Fruit fly (Drosophila melanogaster) whole organism, embryonic: ENCODE measurements around the gene CG2187.

Experiments used
- Aef1 ChIP-seq: fragments of 200-800 bp; sonication (Bioruptor generic); IDR thresholded peaks from 3 replicates; pipeline ENCODE4 v1.3.6; 2022; ENCODE audit warnings: missing biosample characterization, missing genetic modification characterization
- Antp ChIP-seq: fragments of 200-800 bp; sonication (Bioruptor generic); optimal IDR thresholded peaks from 3 replicates; lab custom pipeline; 2016; ENCODE audit warnings: missing biosample characterization, missing genetic modification characterization
- Atf3 ChIP-seq: fragments of 200-800 bp; sonication (Bioruptor generic); optimal IDR thresholded peaks from 3 replicates; lab custom pipeline; 2016; ENCODE audit warnings: missing biosample characterization, missing genetic modification characterization
- C15 ChIP-seq: fragments of 200-800 bp; sonication (Bioruptor generic); IDR thresholded peaks from 3 replicates; pipeline ENCODE4 v1.3.6; 2022; ENCODE audit warnings: missing biosample characterization, missing genetic modification characterization
- CG10147 ChIP-seq: fragments of 200-800 bp; sonication (Bioruptor generic); optimal IDR thresholded peaks from 2 replicates; lab custom pipeline; 2019; ENCODE audit warnings: missing biosample characterization, mild to moderate bottlenecking, missing genetic modification characterization, moderate library complexity
- CG10543 ChIP-seq: fragments of 200-800 bp; sonication (Bioruptor generic); optimal IDR thresholded peaks from 3 replicates; lab custom pipeline; 2017; ENCODE audit warnings: missing biosample characterization, mild to moderate bottlenecking, missing genetic modification characterization, moderate library complexity
- CG12659 ChIP-seq: fragments of 200-800 bp; sonication (Bioruptor generic); optimal IDR thresholded peaks from 3 replicates; lab custom pipeline; 2017; ENCODE audit warnings: mild to moderate bottlenecking, missing biosample characterization, missing genetic modification reagents, missing genetic modification characterization
- CG12769 ChIP-seq: fragments of 200-800 bp; sonication (Bioruptor generic); optimal IDR thresholded peaks from 2 replicates; lab custom pipeline; 2019; ENCODE audit warnings: missing biosample characterization, mild to moderate bottlenecking, missing genetic modification characterization, moderate library complexity
- CG13287 ChIP-seq: fragments of 200-800 bp; sonication (Bioruptor generic); IDR thresholded peaks from 2 replicates; pipeline ENCODE4 v1.3.6; 2022; ENCODE audit warnings: missing biosample characterization, missing genetic modification characterization; ENCODE audit not compliant: partially characterized antibody
- CG15696 ChIP-seq: fragments of 200-800 bp; sonication (Bioruptor generic); optimal IDR thresholded peaks from 2 replicates; lab custom pipeline; 2019; ENCODE audit warnings: missing biosample characterization, mild to moderate bottlenecking, missing genetic modification characterization, moderate library complexity
- CG1603 ChIP-seq: fragments of 200-800 bp; sonication (Bioruptor generic); optimal IDR thresholded peaks from 2 replicates; lab custom pipeline; 2019; ENCODE audit warnings: missing biosample characterization, mild to moderate bottlenecking, missing genetic modification characterization, moderate library complexity
- CG17612 ChIP-seq: fragments of 200-800 bp; sonication (Bioruptor generic); IDR thresholded peaks from 2 replicates; pipeline ENCODE4 v1.3.6; 2022; ENCODE audit warnings: missing biosample characterization, missing genetic modification characterization
- CG1792 ChIP-seq: fragments of 200-800 bp; sonication (Bioruptor generic); optimal IDR thresholded peaks from 2 replicates; lab custom pipeline; 2016; ENCODE audit warnings: missing biosample characterization, missing genetic modification characterization
- CG3281 ChIP-seq: fragments of 200-800 bp; sonication (Bioruptor generic); optimal IDR thresholded peaks from 3 replicates; lab custom pipeline; 2017; ENCODE audit warnings: missing biosample characterization, mild to moderate bottlenecking, missing genetic modification characterization
- CG3726 ChIP-seq: fragments of 200-800 bp; sonication (Bioruptor generic); IDR thresholded peaks from 3 replicates; pipeline ENCODE4, ENCODE4 v1.3.6; 2022; ENCODE audit warnings: missing biosample characterization, missing genetic modification characterization
- CG4424 ChIP-seq: fragments of 200-800 bp; sonication (Bioruptor generic); optimal IDR thresholded peaks from 3 replicates; lab custom pipeline; 2016; ENCODE audit warnings: missing biosample characterization, missing genetic modification characterization
- CG8281 ChIP-seq: fragments of 200-800 bp; sonication (Bioruptor generic); optimal IDR thresholded peaks from 2 replicates; lab custom pipeline; 2018; ENCODE audit warnings: missing biosample characterization, mild to moderate bottlenecking, missing genetic modification characterization, moderate library complexity
- CG8290 ChIP-seq, 3 experiments: fragments of 200-800 bp; sonication (Bioruptor generic); optimal IDR thresholded peaks; 2 replicates each; lab custom pipeline; 2016 to 2019; ENCODE audit warnings: missing biosample characterization in 3 of 3, missing genetic modification characterization in 3 of 3, mild to moderate bottlenecking in 2 of 3, moderate library complexity in 1 of 3
- CG9797 ChIP-seq: fragments of 200-800 bp; sonication (Bioruptor generic); optimal IDR thresholded peaks from 3 replicates; lab custom pipeline; 2018; ENCODE audit warnings: missing biosample characterization, mild to moderate bottlenecking, missing genetic modification characterization
- Dip3 ChIP-seq: fragments of 200-800 bp; sonication (Bioruptor generic); optimal IDR thresholded peaks from 3 replicates; lab custom pipeline; 2016; ENCODE audit warnings: missing biosample characterization, missing genetic modification characterization
- Dref ChIP-seq: fragments of 200-800 bp; sonication (Bioruptor generic); IDR thresholded peaks from 2 replicates; pipeline ENCODE4 v1.3.6; 2022; ENCODE audit warnings: missing biosample characterization, missing genetic modification characterization
- Eip74EF ChIP-seq, 2 experiments: fragments of 200-800 bp in 1 of 2; fragments of >200 bp in 1 of 2; sonication (Bioruptor generic) in 1 of 2; optimal IDR thresholded peaks; 2 replicates each; lab custom pipeline; 2017 to 2019; ENCODE audit warnings: missing biosample characterization in 2 of 2, missing genetic modification characterization in 2 of 2, mild to moderate bottlenecking in 1 of 2, moderate library complexity in 1 of 2
- Ets97D ChIP-seq: fragments of 200-800 bp; sonication (Bioruptor generic); optimal IDR thresholded peaks from 3 replicates; lab custom pipeline; 2016; ENCODE audit warnings: missing biosample characterization, missing genetic modification characterization
- Gsc ChIP-seq: fragments of 200-800 bp; sonication (Bioruptor generic); IDR thresholded peaks from 2 replicates; pipeline ENCODE4 v1.3.6; 2022; ENCODE audit warnings: missing biosample characterization, missing genetic modification characterization
- HLH4C ChIP-seq: fragments of 200-800 bp; sonication (Bioruptor generic); IDR thresholded peaks from 3 replicates; pipeline ENCODE4 v1.3.6; 2022; ENCODE audit warnings: missing biosample characterization, missing genetic modification characterization; ENCODE audit not compliant: partially characterized antibody
- HLHmδ ChIP-seq: fragments of 200-800 bp; sonication (Bioruptor generic); optimal IDR thresholded peaks from 2 replicates; lab custom pipeline; 2018; ENCODE audit warnings: missing biosample characterization, mild to moderate bottlenecking, missing genetic modification characterization, moderate library complexity
- HmgZ ChIP-seq: fragments of 200-800 bp; sonication (Bioruptor generic); optimal IDR thresholded peaks from 2 replicates; lab custom pipeline; 2018; ENCODE audit warnings: missing biosample characterization, mild to moderate bottlenecking, missing genetic modification characterization
- MBD-R2 ChIP-seq: fragments of 200-800 bp; sonication (Bioruptor generic); IDR thresholded peaks from 2 replicates; pipeline ENCODE4 v1.3.6; 2022; ENCODE audit warnings: missing biosample characterization, missing genetic modification characterization
- MESR4 ChIP-seq: fragments of 200-800 bp; sonication (Bioruptor generic); optimal IDR thresholded peaks from 2 replicates; lab custom pipeline; 2018; ENCODE audit warnings: missing biosample characterization, mild to moderate bottlenecking, missing genetic modification characterization, moderate library complexity
- NFAT ChIP-seq: fragments of 200-800 bp; sonication (Bioruptor generic); IDR thresholded peaks from 2 replicates; pipeline ENCODE4 v1.3.6; 2022; ENCODE audit warnings: missing biosample characterization, missing genetic modification characterization
- Nf-YA ChIP-seq: fragments of 200-800 bp; sonication (Bioruptor generic); IDR thresholded peaks from 2 replicates; pipeline ENCODE4 v1.3.6; 2022; ENCODE audit warnings: missing biosample characterization, missing genetic modification characterization
- Oli ChIP-seq: fragments of 200-800 bp; sonication (Bioruptor generic); optimal IDR thresholded peaks from 2 replicates; lab custom pipeline; 2018; ENCODE audit warnings: missing biosample characterization, mild to moderate bottlenecking, missing genetic modification characterization, moderate library complexity
- Pdp1 ChIP-seq, 2 experiments: fragments of 200-800 bp; sonication (Bioruptor generic); optimal IDR thresholded peaks; 3 replicates each; lab custom pipeline; 2016; ENCODE audit warnings: missing biosample characterization in 2 of 2, missing genetic modification characterization in 2 of 2, mild to moderate bottlenecking in 1 of 2, moderate library complexity in 1 of 2
- Scr ChIP-seq: fragments of 200-800 bp; sonication (Bioruptor generic); IDR thresholded peaks from 2 replicates; pipeline ENCODE4 v1.3.6; 2022; ENCODE audit warnings: missing biosample characterization, missing genetic modification characterization; ENCODE audit not compliant: partially characterized antibody
- ase ChIP-seq: fragments of 200-800 bp; sonication (Bioruptor generic); IDR thresholded peaks from 3 replicates; pipeline ENCODE4 v1.3.6; 2022; ENCODE audit warnings: missing biosample characterization, missing genetic modification characterization
- ash1 ChIP-seq: fragments of 200-800 bp; sonication (Bioruptor generic); optimal IDR thresholded peaks from 2 replicates; lab custom pipeline; 2018; ENCODE audit warnings: missing biosample characterization, mild to moderate bottlenecking, missing genetic modification characterization
- danr ChIP-seq: fragments of 200-800 bp; sonication (Bioruptor generic); IDR thresholded peaks from 2 replicates; pipeline ENCODE4 v1.3.6; 2022; ENCODE audit warnings: missing biosample characterization, missing genetic modification characterization
- ewg ChIP-seq: fragments of 200-800 bp; sonication (Bioruptor generic); optimal IDR thresholded peaks from 3 replicates; lab custom pipeline; 2017; ENCODE audit warnings: mild to moderate bottlenecking, missing biosample characterization, missing genetic modification reagents, missing genetic modification characterization
- gfzf ChIP-seq: fragments of 200-800 bp; sonication (Bioruptor generic); optimal IDR thresholded peaks from 2 replicates; lab custom pipeline; 2016; ENCODE audit warnings: missing biosample characterization, mild to moderate bottlenecking, missing genetic modification characterization, moderate library complexity
- lov ChIP-seq, 2 experiments: fragments of 200-800 bp in 1 of 2; fragments of >200 bp in 1 of 2; sonication (Bioruptor generic) in 1 of 2; IDR thresholded peaks in 1 of 2; optimal IDR thresholded peaks in 1 of 2; 2 replicates in 1 of 2; 3 replicates in 1 of 2; pipeline versions ENCODE4 v1.3.6 to Lab custom; 2017 to 2022; ENCODE audit warnings: missing biosample characterization in 1 of 2, missing genetic modification characterization in 1 of 2
- mirr ChIP-seq: fragments of 200-800 bp; sonication (Bioruptor generic); optimal IDR thresholded peaks from 3 replicates; lab custom pipeline; 2018; ENCODE audit warnings: missing biosample characterization, mild to moderate bottlenecking, missing genetic modification characterization
- nmo ChIP-seq: fragments of 200-800 bp; sonication (Bioruptor generic); optimal IDR thresholded peaks from 2 replicates; lab custom pipeline; 2018; ENCODE audit warnings: missing biosample characterization, mild to moderate bottlenecking, missing genetic modification characterization, moderate library complexity
- pfk ChIP-seq: fragments of 200-800 bp; sonication (Bioruptor generic); optimal IDR thresholded peaks from 2 replicates; lab custom pipeline; 2018; ENCODE audit warnings: missing biosample characterization, mild to moderate bottlenecking, missing genetic modification characterization, moderate library complexity
- phol ChIP-seq: fragments of 200-800 bp; sonication (Bioruptor generic); optimal IDR thresholded peaks from 3 replicates; lab custom pipeline; 2018; ENCODE audit warnings: missing biosample characterization, mild to moderate bottlenecking, missing genetic modification characterization, moderate library complexity
- pzg ChIP-seq: fragments of 200-800 bp; sonication (Bioruptor generic); optimal IDR thresholded peaks from 3 replicates; lab custom pipeline; 2018; ENCODE audit warnings: missing biosample characterization, mild to moderate bottlenecking, missing genetic modification characterization, moderate library complexity
- tio ChIP-seq: fragments of 200-800 bp; sonication (Bioruptor generic); optimal IDR thresholded peaks from 2 replicates; lab custom pipeline; 2017; ENCODE audit warnings: missing biosample characterization, missing genetic modification characterization, inconsistent platforms
- trem ChIP-seq: fragments of 200-800 bp; optimal IDR thresholded peaks from 3 replicates; lab custom pipeline; 2019; ENCODE audit warnings: missing biosample characterization, mild to moderate bottlenecking, missing genetic modification characterization, moderate library complexity
- vvl ChIP-seq: fragments of 200-800 bp; sonication (Bioruptor generic); IDR thresholded peaks from 2 replicates; pipeline ENCODE4 v1.3.6; 2022; ENCODE audit warnings: missing biosample characterization, missing genetic modification characterization

CG2187 gene

dm6 chr3R:31745629-31746081 lies 12.8 kb downstream of the CG2187 start, which contains the start of gene awd (continued):
- no peak for TF ChIP-seq CG4424
- 0 out of 3 replicates have a peak, but pooled peaks have one; percentile 29 for TF ChIP-seq HLH4C
- TF ChIP-seq Dip3 (GFP tag; lab: Kevin White, UChicago) = no peak
- peak; percentile 85 for TF ChIP-seq trem
- TF ChIP-seq gfzf (GFP tag; lab: Kevin White, UChicago) = peak; percentile 94
- TF ChIP-seq CG1603 (tag; lab: Kevin White, UChicago) = peak; percentile 60
- no peak for TF ChIP-seq lov (optimal IDR thresholded peaks at IDR 0.05; lab: Kevin White, UChicago)
- peak; percentile 28; the same call in 1 of the 3 replicates for TF ChIP-seq lov (GFP tag; IDR thresholded peaks at IDR 0.05; lab: Robert Waterston, UW)
- no peak for TF ChIP-seq ewg (GFP tag; lab: Kevin White, UChicago)
- no peak for TF ChIP-seq CG8281 (tag; lab: Kevin White, UChicago)
- TF ChIP-seq CG17612 (GFP tag; lab: Robert Waterston, UW) = no peak
- peak; percentile 34 for TF ChIP-seq CG3281
- no peak for TF ChIP-seq Atf3 (GFP tag; lab: Kevin White, UChicago)
- TF ChIP-seq CG10147 (GFP tag; lab: Kevin White, UChicago) = no peak
- TF ChIP-seq CG8290 (GFP tag; optimal IDR thresholded peaks at IDR 0.05; lab: Kevin White, UChicago) = no peak
- TF ChIP-seq CG8290 (tag; optimal IDR thresholded peaks at IDR 0.05; lab: Kevin White, UChicago) = peak in 1 of 2 experiments; percentile 40
- TF ChIP-seq nmo (GFP tag; lab: Kevin White, UChicago) = peak; percentile 22
- peak; percentile 48 for TF ChIP-seq Dref
- peak; percentile 23; the same call in 1 of the 2 replicates for TF ChIP-seq CG13287 (GFP tag; lab: Robert Waterston, UW)
- TF ChIP-seq pfk (GFP tag; lab: Kevin White, UChicago) = peak; percentile 30
- no peak for TF ChIP-seq Antp (GFP tag; lab: Kevin White, UChicago)
- peak; percentile 73 for TF ChIP-seq MBD-R2 (GFP tag; lab: Robert Waterston, UW)
- peak; percentile 14; the same call in 1 of the 2 replicates for TF ChIP-seq NFAT (GFP tag; lab: Robert Waterston, UW)
- no peak for TF ChIP-seq CG3726 (GFP tag; lab: Robert Waterston, UW)
- TF ChIP-seq vvl = peak; percentile 16; the same call in 1 of the 2 replicates
- no peak for TF ChIP-seq CG1792
- TF ChIP-seq Scr (GFP tag; lab: Robert Waterston, UW) = 0 out of 2 replicates have a peak, but pooled peaks have one; percentile 10
- TF ChIP-seq Eip74EF (GFP tag; optimal IDR thresholded peaks at IDR 0.05; lab: Kevin White, UChicago) = no peak
- no peak for TF ChIP-seq C15
- TF ChIP-seq CG10543 (GFP tag; lab: Kevin White, UChicago) = peak; percentile 46
- no peak for TF ChIP-seq danr (GFP tag; lab: Robert Waterston, UW)
- peak in 1 of 2 experiments; percentile 4 for TF ChIP-seq Pdp1 (GFP tag; optimal IDR thresholded peaks at IDR 0.05; lab: Kevin White, UChicago)
- TF ChIP-seq MESR4 (GFP tag; lab: Kevin White, UChicago) = peak; percentile 89
- peak; percentile 50 for TF ChIP-seq HmgZ (tag; lab: Kevin White, UChicago)
- TF ChIP-seq ase (GFP tag; lab: Robert Waterston, UW) = no peak
- no peak for TF ChIP-seq ash1 (GFP tag; lab: Kevin White, UChicago)
- TF ChIP-seq CG15696 = no peak
- no peak for TF ChIP-seq Oli (tag; lab: Kevin White, UChicago)
- TF ChIP-seq Nf-YA (GFP tag; lab: Robert Waterston, UW) = no peak
- peak; percentile 75 for TF ChIP-seq CG12659 (GFP tag; lab: Kevin White, UChicago)
- no peak for TF ChIP-seq Aef1 (GFP tag; lab: Robert Waterston, UW)
- TF ChIP-seq tio (GFP tag; lab: Kevin White, UChicago) = no peak
- peak; percentile 88 for TF ChIP-seq CG9797 (GFP tag; lab: Kevin White, UChicago)
- TF ChIP-seq CG12769 (tag; lab: Kevin White, UChicago) = peak; percentile 32
- no peak for TF ChIP-seq Gsc (GFP tag; lab: Robert Waterston, UW)
- peak; percentile 18 for TF ChIP-seq HLHmδ (GFP tag; lab: Kevin White, UChicago)
- peak; percentile 17 for TF ChIP-seq Ets97D (GFP tag; lab: Kevin White, UChicago)
- peak; percentile 56 for TF ChIP-seq phol (tag; lab: Kevin White, UChicago)
- peak; percentile 81 for TF ChIP-seq pzg (GFP tag; lab: Kevin White, UChicago)
- no peak for TF ChIP-seq mirr
